Worm (Caenorhabditis elegans): Measurements from ENCODE around the gene F18E3.11.

ce11 chrV:7455008-7455407 is 41.7 kb downstream of the F18E3.11 start, which contains the start of gene F25E5.2:
- no peak for TF ChIP-seq ceh-19 (GFP tag; optimal IDR thresholded peaks at IDR 0.05)
- TF ChIP-seq ets-4 (tag; optimal IDR thresholded peaks at IDR 0.05), result no peak
- TF ChIP-seq che-1 (tag; optimal IDR thresholded peaks at IDR 0.05), result no peak
- no peak for TF ChIP-seq ceh-14 (tag; optimal IDR thresholded peaks at IDR 0.05)
- TF ChIP-seq ref-2 (tag; optimal IDR thresholded peaks at IDR 0.05), result no peak
- TF ChIP-seq unc-86 (tag; optimal IDR thresholded peaks at IDR 0.05), result no peak

Measured in whole organism, late embryonic.